Worm (Caenorhabditis elegans): ENCODE results near the gene Y41G9A.5.

ce11 chrX:2970212-2970611, 23.7 kb downstream of the Y41G9A.5 start:
- no peak for TF ChIP-seq W03F9.2 (tag; optimal IDR thresholded peaks at IDR 0.05)
- no peak for TF ChIP-seq him-1 (tag; optimal IDR thresholded peaks at IDR 0.05)
- no peak for TF ChIP-seq dao-5 (tag; optimal IDR thresholded peaks at IDR 0.05)

Data from whole organism, L4/young adult.